Fruit fly (Drosophila melanogaster) whole organism: ENCODE results near the gene fd96Ca.

Experiments
- CG8478 ChIP-seq: fragments of >200 bp; optimal IDR thresholded peaks from 2 replicates; lab custom pipeline; 2018; ENCODE audit warnings: inconsistent platforms
- Dll ChIP-seq: fragments of >200 bp; optimal IDR thresholded peaks from 2 replicates; lab custom pipeline; 2017
- usp ChIP-seq: fragments of >200 bp; optimal IDR thresholded peaks from 2 replicates; lab custom pipeline; 2017; ENCODE audit warnings: missing biosample characterization, missing genetic modification characterization, mixed read lengths

DNA sequence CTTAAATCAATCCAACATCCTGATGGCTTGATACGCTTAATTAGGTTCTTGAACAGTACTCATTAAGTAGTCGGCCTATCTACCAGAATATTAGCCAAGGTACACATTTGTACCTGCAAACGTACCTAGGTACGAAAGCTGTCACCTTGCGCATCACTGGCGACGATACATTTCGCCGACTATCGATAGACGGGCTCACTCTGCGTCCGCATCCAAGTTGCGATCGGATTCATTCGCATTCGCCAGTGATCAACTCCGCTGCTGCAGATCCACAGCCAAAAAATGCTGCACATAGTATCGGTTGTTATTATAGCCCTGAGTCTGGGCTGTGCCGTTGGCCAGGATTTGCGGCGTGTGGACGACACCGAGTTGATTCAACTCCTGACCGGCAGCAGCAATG, 35.0 kb upstream of the fd96Ca start, which contains the start of gene CG11790:
- no peak for TF ChIP-seq CG8478
- TF ChIP-seq Dll (lab: Kevin White, UChicago), result no peak
- TF ChIP-seq usp (GFP tag; lab: Kevin White, UChicago), result no peak
